Worm (Caenorhabditis elegans) whole organism, L2 larva: ENCODE data around the gene clec-78.

Source experiments
- C34F6.9 ChIP-seq: fragments of 150-350 bp; optimal IDR thresholded peaks from 2 replicates; lab custom pipeline; 2014; ENCODE audit warnings: missing biosample characterization, missing genetic modification characterization
- F13H6.1 ChIP-seq: sonication (generic microtip); optimal IDR thresholded peaks from 2 replicates; lab custom pipeline; 2016; ENCODE audit warnings: missing genetic modification characterization, missing compliant biosample characterization
- R02D3.7 ChIP-seq: fragments of 150-350 bp; optimal IDR thresholded peaks from 2 replicates; lab custom pipeline; 2014; ENCODE audit warnings: missing biosample characterization, missing genetic modification characterization
- Y55F3AM.14 ChIP-seq: fragments of 200-800 bp; sonication (Bioruptor generic); optimal IDR thresholded peaks from 2 replicates; lab custom pipeline; 2018; ENCODE audit warnings: mild to moderate bottlenecking, missing genetic modification characterization, missing compliant biosample characterization
- ZK546.5 ChIP-seq: sonication (generic microtip); optimal IDR thresholded peaks from 2 replicates; lab custom pipeline; 2017; ENCODE audit warnings: missing biosample characterization, missing genetic modification characterization
- alr-1 ChIP-seq: fragments of 150-350 bp; optimal IDR thresholded peaks from 2 replicates; lab custom pipeline; 2014; ENCODE audit warnings: missing biosample characterization, missing genetic modification characterization
- aly-2 ChIP-seq: fragments of 150-350 bp; optimal IDR thresholded peaks from 2 replicates; lab custom pipeline; 2014; ENCODE audit warnings: missing biosample characterization, missing genetic modification characterization
- ama-1 ChIP-seq: fragments of 150-350 bp; optimal IDR thresholded peaks from 2 replicates; lab custom pipeline; 2018; ENCODE audit warnings: inconsistent platforms
- blmp-1 ChIP-seq: sonication (generic microtip); optimal IDR thresholded peaks from 2 replicates; lab custom pipeline; 2017; ENCODE audit warnings: missing genetic modification characterization, mild to moderate bottlenecking, missing compliant biosample characterization, antibody characterized with exemption, moderate library complexity; ENCODE audit not compliant: insufficient read depth
- ceh-16 ChIP-seq: fragments of 150-350 bp; optimal IDR thresholded peaks from 2 replicates; lab custom pipeline; 2014; ENCODE audit warnings: missing biosample characterization, missing genetic modification characterization
- ceh-82 ChIP-seq: fragments of 150-350 bp; optimal IDR thresholded peaks from 2 replicates; lab custom pipeline; 2014; ENCODE audit warnings: missing biosample characterization, missing genetic modification characterization
- crh-2 ChIP-seq: sonication (generic microtip); optimal IDR thresholded peaks from 2 replicates; lab custom pipeline; 2017; ENCODE audit warnings: missing biosample characterization, missing genetic modification characterization
- dmd-4 ChIP-seq: sonication (generic microtip); optimal IDR thresholded peaks from 2 replicates; lab custom pipeline; 2017; ENCODE audit warnings: missing biosample characterization, missing genetic modification characterization
- egl-27 ChIP-seq: sonication (generic microtip); optimal IDR thresholded peaks from 3 replicates; lab custom pipeline; 2017; ENCODE audit warnings: missing biosample characterization, missing genetic modification reagents, missing genetic modification characterization
- elt-1 ChIP-seq: fragments of 150-350 bp; optimal IDR thresholded peaks from 2 replicates; lab custom pipeline; 2014; ENCODE audit warnings: missing biosample characterization, missing genetic modification characterization
- elt-3 ChIP-seq: sonication (generic microtip); optimal IDR thresholded peaks from 2 replicates; lab custom pipeline; 2017; ENCODE audit warnings: missing biosample characterization, missing genetic modification characterization
- fos-1 ChIP-seq: fragments of 150-350 bp; optimal IDR thresholded peaks from 2 replicates; lab custom pipeline; 2014; ENCODE audit warnings: missing biosample characterization, missing genetic modification characterization
- gmeb-1 ChIP-seq: fragments of 150-350 bp; optimal IDR thresholded peaks from 2 replicates; lab custom pipeline; 2014; ENCODE audit warnings: missing biosample characterization, missing genetic modification characterization
- lin-11 ChIP-seq: fragments of 150-350 bp; sonication (generic microtip); optimal IDR thresholded peaks from 2 replicates; lab custom pipeline; 2014; ENCODE audit warnings: missing biosample characterization, missing genetic modification characterization, inconsistent platforms, mixed read lengths
- lin-13 ChIP-seq: fragments of 150-350 bp; optimal IDR thresholded peaks from 2 replicates; lab custom pipeline; 2014; ENCODE audit warnings: missing biosample characterization, missing genetic modification reagents, missing genetic modification characterization
- lin-39 ChIP-seq: fragments of 150-350 bp; optimal IDR thresholded peaks from 2 replicates; lab custom pipeline; 2014; ENCODE audit warnings: missing biosample characterization, missing genetic modification reagents, missing genetic modification characterization
- lsy-2 ChIP-seq, 2 experiments: fragments of 150-350 bp in 1 of 2; sonication (generic microtip) in 1 of 2; optimal IDR thresholded peaks; 2 replicates each; lab custom pipeline; 2014 to 2017; ENCODE audit warnings: missing biosample characterization in 2 of 2, missing genetic modification characterization in 2 of 2
- mab-5 ChIP-seq: fragments of 150-350 bp; optimal IDR thresholded peaks from 2 replicates; lab custom pipeline; 2014; ENCODE audit warnings: missing biosample characterization, missing genetic modification characterization
- mbf-1 ChIP-seq: sonication (generic microtip); optimal IDR thresholded peaks from 2 replicates; lab custom pipeline; 2017; ENCODE audit warnings: missing biosample characterization, missing genetic modification characterization
- mdl-1 ChIP-seq, 2 experiments: fragments of 150-350 bp in 1 of 2; sonication (generic microtip) in 1 of 2; optimal IDR thresholded peaks; 2 replicates each; lab custom pipeline; 2017; ENCODE audit warnings: missing biosample characterization in 2 of 2, missing genetic modification characterization in 2 of 2
- nhr-10 ChIP-seq: sonication (generic microtip); optimal IDR thresholded peaks from 2 replicates; lab custom pipeline; 2017; ENCODE audit warnings: missing biosample characterization, missing genetic modification characterization
- nhr-11 ChIP-seq: fragments of 150-350 bp; optimal IDR thresholded peaks from 2 replicates; lab custom pipeline; 2014; ENCODE audit warnings: missing biosample characterization, missing genetic modification characterization
- nhr-12 ChIP-seq: fragments of 150-350 bp; optimal IDR thresholded peaks from 2 replicates; lab custom pipeline; 2014; ENCODE audit warnings: missing biosample characterization, missing genetic modification characterization
- nhr-129 ChIP-seq: fragments of 150-350 bp; optimal IDR thresholded peaks from 2 replicates; lab custom pipeline; 2014; ENCODE audit warnings: missing biosample characterization, missing genetic modification characterization
- nhr-21 ChIP-seq: fragments of 150-350 bp; optimal IDR thresholded peaks from 2 replicates; lab custom pipeline; 2014; ENCODE audit warnings: missing biosample characterization, missing genetic modification characterization
- nhr-23 ChIP-seq: fragments of 150-350 bp; optimal IDR thresholded peaks from 2 replicates; lab custom pipeline; 2014; ENCODE audit warnings: missing biosample characterization, missing genetic modification reagents, missing genetic modification characterization
- nhr-237 ChIP-seq: fragments of 150-350 bp; optimal IDR thresholded peaks from 2 replicates; lab custom pipeline; 2014; ENCODE audit warnings: missing biosample characterization, missing genetic modification characterization
- nhr-25 ChIP-seq: fragments of 150-350 bp; sonication (generic microtip); optimal IDR thresholded peaks from 3 replicates; lab custom pipeline; 2014; ENCODE audit warnings: missing biosample characterization, missing genetic modification characterization
- nhr-6 ChIP-seq: fragments of 150-350 bp; optimal IDR thresholded peaks from 2 replicates; lab custom pipeline; 2014; ENCODE audit warnings: missing biosample characterization, missing genetic modification characterization
- nhr-77 ChIP-seq: fragments of 150-350 bp; optimal IDR thresholded peaks from 2 replicates; lab custom pipeline; 2014; ENCODE audit warnings: missing biosample characterization, missing genetic modification characterization
- peb-1 ChIP-seq: fragments of 150-350 bp; optimal IDR thresholded peaks from 2 replicates; lab custom pipeline; 2014; ENCODE audit warnings: missing biosample characterization, missing genetic modification characterization
- sem-4 ChIP-seq: fragments of 150-350 bp; optimal IDR thresholded peaks from 2 replicates; lab custom pipeline; 2014; ENCODE audit warnings: missing biosample characterization, missing genetic modification reagents, missing genetic modification characterization
- skn-1 ChIP-seq: sonication (generic microtip); optimal IDR thresholded peaks from 2 replicates; lab custom pipeline; 2017; ENCODE audit warnings: missing biosample characterization, missing genetic modification characterization
- sma-3 ChIP-seq: sonication (generic microtip); optimal IDR thresholded peaks from 2 replicates; lab custom pipeline; 2016; ENCODE audit warnings: missing genetic modification reagents, missing genetic modification characterization, missing compliant biosample characterization
- sma-9 ChIP-seq, 2 experiments: fragments of 150-350 bp in 1 of 2; sonication (generic microtip) in 1 of 2; optimal IDR thresholded peaks; 2 replicates each; lab custom pipeline; 2014 to 2016; ENCODE audit warnings: missing genetic modification characterization in 2 of 2, mild to moderate bottlenecking in 1 of 2, missing biosample characterization in 1 of 2, missing compliant biosample characterization in 1 of 2, missing genetic modification reagents in 1 of 2, moderate library complexity in 1 of 2
- snpc-4 ChIP-seq: fragments of 150-350 bp; optimal IDR thresholded peaks from 2 replicates; lab custom pipeline; 2014; ENCODE audit warnings: missing biosample characterization, missing genetic modification characterization
- unc-39 ChIP-seq: fragments of 150-350 bp; optimal IDR thresholded peaks from 2 replicates; lab custom pipeline; 2014; ENCODE audit warnings: missing biosample characterization, missing genetic modification characterization
- unc-55 ChIP-seq: fragments of 150-350 bp; sonication (generic microtip); optimal IDR thresholded peaks from 3 replicates; lab custom pipeline; 2014; ENCODE audit warnings: missing biosample characterization, missing genetic modification reagents, missing genetic modification characterization
- unc-62 ChIP-seq: fragments of 150-350 bp; optimal IDR thresholded peaks from 2 replicates; lab custom pipeline; 2014; ENCODE audit warnings: missing biosample characterization, missing genetic modification reagents, missing genetic modification characterization
- zag-1 ChIP-seq: fragments of 150-350 bp; optimal IDR thresholded peaks from 2 replicates; lab custom pipeline; 2014; ENCODE audit warnings: missing biosample characterization, missing genetic modification characterization
- ztf-1 ChIP-seq: fragments of 200-800 bp; sonication (Bioruptor generic); conservative IDR thresholded peaks from 2 replicates; pipeline ENCODE4 v1.3.6; 2022; ENCODE audit warnings: missing genetic modification characterization, missing compliant biosample characterization
- ztf-11 ChIP-seq: sonication (generic microtip); optimal IDR thresholded peaks from 2 replicates; lab custom pipeline; 2017; ENCODE audit warnings: missing biosample characterization, missing genetic modification characterization
- ztf-4 ChIP-seq: fragments of 150-350 bp; optimal IDR thresholded peaks from 2 replicates; lab custom pipeline; 2014; ENCODE audit warnings: missing biosample characterization, missing genetic modification characterization

Gene clec-78

ce11 chrIV:4027106-4027888 lies 38.4 kb downstream of the clec-78 start:
- peak; percentile 28 for TF ChIP-seq sma-9 (GFP tag; optimal IDR thresholded peaks at IDR 0.05; lab: Kevin White, UChicago)
- no peak for TF ChIP-seq sma-9 (tag; optimal IDR thresholded peaks at IDR 0.05; lab: Kevin White, UChicago)
- no peak for TF ChIP-seq aly-2 (tag; lab: Kevin White, UChicago)
- TF ChIP-seq ztf-11 (tag; lab: Kevin White, UChicago), result no peak
- TF ChIP-seq elt-3 (tag; lab: Kevin White, UChicago), result no peak
- TF ChIP-seq fos-1 (tag; lab: Kevin White, UChicago), result peak; percentile 17
- TF ChIP-seq crh-2 (tag; lab: Kevin White, UChicago), result no peak
- TF ChIP-seq F13H6.1 (tag; lab: Kevin White, UChicago), result peak; percentile 20
- TF ChIP-seq nhr-11 (tag; lab: Kevin White, UChicago), result no peak
- no peak for TF ChIP-seq alr-1 (tag; lab: Kevin White, UChicago)
- TF ChIP-seq nhr-21, result no peak
- TF ChIP-seq nhr-77 (tag; lab: Kevin White, UChicago), result no peak
- no peak for TF ChIP-seq ztf-4
- no peak for TF ChIP-seq blmp-1 (tag; lab: Kevin White, UChicago)
- no peak for TF ChIP-seq nhr-25 (tag; lab: Kevin White, UChicago)
- TF ChIP-seq egl-27 (tag; lab: Kevin White, UChicago), result no peak

- peak; percentile 15 for TF ChIP-seq mab-5
- TF ChIP-seq skn-1 (tag; lab: Kevin White, UChicago), result no peak
- peak; percentile 88 for TF ChIP-seq sma-9 (GFP tag; optimal IDR thresholded peaks at IDR 0.05; lab: Kevin White, UChicago)
- no peak for TF ChIP-seq sma-9 (tag; optimal IDR thresholded peaks at IDR 0.05; lab: Kevin White, UChicago)
- no peak for TF ChIP-seq nhr-23 (tag; lab: Kevin White, UChicago)
- no peak for TF ChIP-seq nhr-10 (tag; lab: Kevin White, UChicago)
- no peak for TF ChIP-seq lin-11 (tag; lab: Kevin White, UChicago)
- no peak for TF ChIP-seq alr-1 (tag; lab: Kevin White, UChicago)
- TF ChIP-seq fos-1 (tag; lab: Kevin White, UChicago), result peak; percentile 79
- peak; percentile 24 for TF ChIP-seq nhr-6 (tag; lab: Kevin White, UChicago)
- TF ChIP-seq ztf-1 (GFP tag; lab: Robert Waterston, UW), result no peak
- no peak for TF ChIP-seq peb-1 (tag; lab: Kevin White, UChicago)
- TF ChIP-seq egl-27 (tag; lab: Kevin White, UChicago), result no peak
- no peak for TF ChIP-seq ceh-82
- peak; percentile 70 for TF ChIP-seq Y55F3AM.14 (GFP tag; lab: Kevin White, UChicago)
- no peak for TF ChIP-seq unc-55 (GFP tag; lab: Kevin White, UChicago)
- peak; percentile 92 for TF ChIP-seq ceh-16 (tag; lab: Kevin White, UChicago)
- peak; percentile 25 for TF ChIP-seq gmeb-1
- peak; percentile 54 for TF ChIP-seq nhr-25 (tag; lab: Kevin White, UChicago)
- TF ChIP-seq elt-3 (tag; lab: Kevin White, UChicago), result no peak
- TF ChIP-seq ZK546.5 (tag; lab: Kevin White, UChicago), result no peak
- peak; percentile 32 for TF ChIP-seq sem-4 (tag; lab: Kevin White, UChicago)
- TF ChIP-seq ama-1, result no peak
- no peak for TF ChIP-seq nhr-237 (tag; lab: Kevin White, UChicago)
- no peak for TF ChIP-seq aly-2 (tag; lab: Kevin White, UChicago)
- TF ChIP-seq C34F6.9 (tag; lab: Kevin White, UChicago), result peak; percentile 14
- no peak for TF ChIP-seq ztf-11 (tag; lab: Kevin White, UChicago)
- TF ChIP-seq zag-1 (tag; lab: Kevin White, UChicago), result peak; percentile 5
- peak; percentile 4 for TF ChIP-seq lin-13 (GFP tag; lab: Kevin White, UChicago)
- no peak for TF ChIP-seq mbf-1 (tag; lab: Kevin White, UChicago)
- no peak for TF ChIP-seq nhr-77 (tag; lab: Kevin White, UChicago)
- TF ChIP-seq nhr-129 (tag; lab: Kevin White, UChicago), result peak; percentile 82
- peak; percentile 91 for TF ChIP-seq F13H6.1 (tag; lab: Kevin White, UChicago)
- TF ChIP-seq dmd-4, result no peak
- TF ChIP-seq elt-1 (tag; lab: Kevin White, UChicago), result peak; percentile 11
- TF ChIP-seq mdl-1 (tag; optimal IDR thresholded peaks at IDR 0.05; lab: Kevin White, UChicago), result peak; percentile 70 to 72
- peak; percentile 5 to 52 for TF ChIP-seq lsy-2 (tag; optimal IDR thresholded peaks at IDR 0.05; lab: Kevin White, UChicago)
- TF ChIP-seq sma-3, result peak; percentile 69
- peak; percentile 59 for TF ChIP-seq nhr-21
- no peak for TF ChIP-seq lin-39
- peak; percentile 55 for TF ChIP-seq crh-2 (tag; lab: Kevin White, UChicago)
- no peak for TF ChIP-seq R02D3.7 (tag; lab: Kevin White, UChicago)
- TF ChIP-seq unc-62 (GFP tag; lab: Kevin White, UChicago), result no peak
- TF ChIP-seq nhr-12, result no peak
- TF ChIP-seq blmp-1 (tag; lab: Kevin White, UChicago), result peak; percentile 52
- no peak for TF ChIP-seq unc-39
- TF ChIP-seq ztf-4, result no peak
- TF ChIP-seq nhr-11 (tag; lab: Kevin White, UChicago), result no peak
- TF ChIP-seq snpc-4 (tag; lab: Kevin White, UChicago), result no peak
Observed at ce11 chrIV:4028177-4028576, 39.3 kb downstream of the clec-78 start.
